Fruit fly (Drosophila melanogaster) whole organism, embryonic: ENCODE results near the gene CG33770.

ENCODE experiments used
- Atf3 ChIP-seq: fragments of 200-800 bp; sonication (Bioruptor generic); optimal IDR thresholded peaks from 3 replicates; lab custom pipeline; 2016; ENCODE audit warnings: missing biosample characterization, missing genetic modification characterization
- CG12155 ChIP-seq: fragments of 200-800 bp; sonication (Bioruptor generic); optimal IDR thresholded peaks from 3 replicates; lab custom pipeline; 2016; ENCODE audit warnings: missing biosample characterization, missing genetic modification characterization
- CG12219 ChIP-seq: fragments of 200-800 bp; sonication (Bioruptor generic); optimal IDR thresholded peaks from 3 replicates; lab custom pipeline; 2018; ENCODE audit warnings: missing biosample characterization, mild to moderate bottlenecking, missing genetic modification characterization
- CG12769 ChIP-seq: fragments of 200-800 bp; sonication (Bioruptor generic); optimal IDR thresholded peaks from 2 replicates; lab custom pipeline; 2019; ENCODE audit warnings: missing biosample characterization, mild to moderate bottlenecking, missing genetic modification characterization, moderate library complexity
- CG14965 ChIP-seq: fragments of 200-800 bp; sonication (Bioruptor generic); optimal IDR thresholded peaks from 2 replicates; lab custom pipeline; 2016; ENCODE audit warnings: missing biosample characterization, missing genetic modification characterization, borderline replicate concordance
- CG2129 ChIP-seq: fragments of 200-800 bp; sonication (Bioruptor generic); IDR thresholded peaks from 2 replicates; pipeline ENCODE4 v1.3.6; 2022; ENCODE audit warnings: missing biosample characterization, missing genetic modification characterization; ENCODE audit not compliant: partially characterized antibody
- CG31388 ChIP-seq: fragments of 200-800 bp; sonication (Bioruptor generic); optimal IDR thresholded peaks from 2 replicates; lab custom pipeline; 2016; ENCODE audit warnings: missing biosample characterization, missing genetic modification characterization
- CG4360 ChIP-seq: fragments of 200-800 bp; sonication (Bioruptor generic); IDR thresholded peaks from 2 replicates; pipeline ENCODE4 v1.3.6; 2022; ENCODE audit warnings: missing biosample characterization, missing genetic modification characterization
- CG4424 ChIP-seq: fragments of 200-800 bp; sonication (Bioruptor generic); optimal IDR thresholded peaks from 3 replicates; lab custom pipeline; 2016; ENCODE audit warnings: missing biosample characterization, missing genetic modification characterization
- CG5180 ChIP-seq: fragments of 200-800 bp; sonication (Bioruptor generic); optimal IDR thresholded peaks from 3 replicates; lab custom pipeline; 2017; ENCODE audit warnings: missing biosample characterization, missing genetic modification characterization, mild to moderate bottlenecking, moderate library complexity, missing genetic modification reagents
- CG5245 ChIP-seq: fragments of 200-800 bp; sonication (Bioruptor generic); optimal IDR thresholded peaks from 3 replicates; lab custom pipeline; 2016; ENCODE audit warnings: missing biosample characterization, missing genetic modification characterization
- CG8359 ChIP-seq: fragments of 200-800 bp; sonication (Bioruptor generic); optimal IDR thresholded peaks from 2 replicates; lab custom pipeline; 2017; ENCODE audit warnings: missing biosample characterization, mild to moderate bottlenecking, missing genetic modification characterization, borderline replicate concordance
- Elba2 ChIP-seq: fragments of 200-800 bp; sonication (Bioruptor generic); optimal IDR thresholded peaks from 3 replicates; lab custom pipeline; 2016; ENCODE audit warnings: missing biosample characterization, missing genetic modification characterization
- Gsc ChIP-seq: fragments of 200-800 bp; sonication (Bioruptor generic); IDR thresholded peaks from 2 replicates; pipeline ENCODE4 v1.3.6; 2022; ENCODE audit warnings: missing biosample characterization, missing genetic modification characterization
- NC2α ChIP-seq: fragments of 200-800 bp; sonication (Bioruptor generic); optimal IDR thresholded peaks from 2 replicates; lab custom pipeline; 2016; ENCODE audit warnings: missing biosample characterization, missing genetic modification characterization
- Nf-YB ChIP-seq: fragments of 200-800 bp; sonication (Bioruptor generic); optimal IDR thresholded peaks from 3 replicates; lab custom pipeline; 2019; ENCODE audit warnings: missing biosample characterization, mild to moderate bottlenecking, missing genetic modification characterization, moderate library complexity
- Nf-YC ChIP-seq: fragments of 200-800 bp; optimal IDR thresholded peaks from 3 replicates; lab custom pipeline; 2019; ENCODE audit warnings: missing biosample characterization, mild to moderate bottlenecking, missing genetic modification characterization, moderate library complexity
- Side ChIP-seq: fragments of 200-800 bp; sonication (Bioruptor generic); optimal IDR thresholded peaks from 2 replicates; lab custom pipeline; 2016; ENCODE audit warnings: missing biosample characterization, missing genetic modification characterization
- Sry-δ ChIP-seq: fragments of 200-800 bp; sonication (Bioruptor generic); optimal IDR thresholded peaks from 2 replicates; lab custom pipeline; 2016; ENCODE audit warnings: missing biosample characterization, missing genetic modification characterization
- Stat92E ChIP-seq, 3 experiments: fragments of >200 bp in 2 of 3; fragments of 200-800 bp in 1 of 3; sonication (Bioruptor generic) in 1 of 3; optimal IDR thresholded peaks; 2 replicates each; lab custom pipeline; 2017 to 2019; ENCODE audit warnings: missing biosample characterization in 3 of 3, missing genetic modification characterization in 3 of 3, mild to moderate bottlenecking in 1 of 3, moderate library complexity in 1 of 3
- Trl ChIP-seq, 3 experiments: fragments of >200 bp in 2 of 3; fragments of 200-800 bp in 1 of 3; sonication (Bioruptor generic) in 1 of 3; optimal IDR thresholded peaks; 2 replicates in 1 of 3; 3 replicates in 2 of 3; lab custom pipeline; 2016 to 2017; ENCODE audit warnings: missing biosample characterization in 1 of 3, missing genetic modification characterization in 1 of 3
- Usf ChIP-seq: fragments of 200-800 bp; sonication (Bioruptor generic); optimal IDR thresholded peaks from 2 replicates; lab custom pipeline; 2017; ENCODE audit warnings: missing genotype, missing biosample characterization, missing genetic modification characterization
- ab ChIP-seq: fragments of 200-800 bp; sonication (Bioruptor generic); optimal IDR thresholded peaks from 2 replicates; lab custom pipeline; 2016; ENCODE audit warnings: missing biosample characterization, missing genetic modification characterization
- bigmax ChIP-seq: fragments of 200-800 bp; sonication (Bioruptor generic); optimal IDR thresholded peaks from 2 replicates; lab custom pipeline; 2018; ENCODE audit warnings: missing biosample characterization, mild to moderate bottlenecking, missing genetic modification characterization
- cas ChIP-seq: fragments of 200-800 bp; sonication (Bioruptor generic); IDR thresholded peaks from 2 replicates; pipeline ENCODE4 v1.3.6; 2022; ENCODE audit warnings: missing biosample characterization, missing genetic modification characterization
- cg ChIP-seq: fragments of 200-800 bp; sonication (Bioruptor generic); optimal IDR thresholded peaks from 3 replicates; lab custom pipeline; 2019; ENCODE audit warnings: missing biosample characterization, mild to moderate bottlenecking, missing genetic modification characterization, moderate library complexity
- ci ChIP-seq: fragments of 200-800 bp; sonication (Bioruptor generic); IDR thresholded peaks from 3 replicates; pipeline ENCODE4 v1.3.6; 2022; ENCODE audit warnings: missing biosample characterization, missing genetic modification characterization
- emc ChIP-seq: fragments of 200-800 bp; sonication (Bioruptor generic); optimal IDR thresholded peaks from 2 replicates; lab custom pipeline; 2016; ENCODE audit warnings: missing biosample characterization, missing genetic modification characterization
- ewg ChIP-seq: fragments of 200-800 bp; sonication (Bioruptor generic); optimal IDR thresholded peaks from 3 replicates; lab custom pipeline; 2017; ENCODE audit warnings: mild to moderate bottlenecking, missing biosample characterization, missing genetic modification reagents, missing genetic modification characterization
- fru ChIP-seq: fragments of >200 bp; optimal IDR thresholded peaks from 2 replicates; lab custom pipeline; 2017
- gcm2 ChIP-seq: fragments of 200-800 bp; sonication (Bioruptor generic); optimal IDR thresholded peaks from 2 replicates; lab custom pipeline; 2016; ENCODE audit warnings: missing biosample characterization, missing genetic modification characterization
- grn ChIP-seq: fragments of 200-800 bp; sonication (Bioruptor generic); optimal IDR thresholded peaks from 3 replicates; lab custom pipeline; 2017; ENCODE audit warnings: missing biosample characterization, missing genetic modification characterization
- nerfin-1 ChIP-seq: fragments of 200-800 bp; sonication (Bioruptor generic); optimal IDR thresholded peaks from 3 replicates; lab custom pipeline; 2019; ENCODE audit warnings: missing biosample characterization, mild to moderate bottlenecking, missing genetic modification characterization, moderate library complexity
- pzg ChIP-seq: fragments of 200-800 bp; sonication (Bioruptor generic); optimal IDR thresholded peaks from 3 replicates; lab custom pipeline; 2018; ENCODE audit warnings: missing biosample characterization, mild to moderate bottlenecking, missing genetic modification characterization, moderate library complexity
- scrt ChIP-seq: fragments of 200-800 bp; sonication (Bioruptor generic); optimal IDR thresholded peaks from 2 replicates; lab custom pipeline; 2018; ENCODE audit warnings: missing biosample characterization, mild to moderate bottlenecking, missing genetic modification characterization, moderate library complexity
- sob ChIP-seq: fragments of 200-800 bp; sonication (Bioruptor generic); IDR thresholded peaks from 2 replicates; pipeline ENCODE4 v1.3.6; 2022; ENCODE audit warnings: missing biosample characterization, missing genetic modification characterization
- tll ChIP-seq, 2 experiments: fragments of 200-800 bp in 1 of 2; fragments of >200 bp in 1 of 2; sonication (Bioruptor generic) in 1 of 2; optimal IDR thresholded peaks; 2 replicates each; lab custom pipeline; 2017 to 2019; ENCODE audit warnings: missing biosample characterization in 2 of 2, missing genetic modification characterization in 2 of 2, mild to moderate bottlenecking in 1 of 2, moderate library complexity in 1 of 2
- trem ChIP-seq: fragments of 200-800 bp; optimal IDR thresholded peaks from 3 replicates; lab custom pipeline; 2019; ENCODE audit warnings: missing biosample characterization, mild to moderate bottlenecking, missing genetic modification characterization, moderate library complexity
- usp ChIP-seq: fragments of >200 bp; optimal IDR thresholded peaks from 2 replicates; lab custom pipeline; 2017; ENCODE audit warnings: missing biosample characterization, missing genetic modification characterization
- vnd ChIP-seq: fragments of 200-800 bp; sonication (Bioruptor generic); IDR thresholded peaks from 3 replicates; pipeline ENCODE4 v1.3.6; 2022; ENCODE audit warnings: missing biosample characterization, missing genetic modification characterization; ENCODE audit not compliant: partially characterized antibody

CG33770 gene

dm6 chr3L:22642276-22642900 lies 6.1 kb upstream of the CG33770 start:
- TF ChIP-seq Stat92E (GFP tag; optimal IDR thresholded peaks at IDR 0.05; lab: Kevin White, UChicago) (no peak), Nf-YB (GFP tag; lab: Kevin White, UChicago) (peak; percentile 94), ewg (GFP tag; lab: Kevin White, UChicago) (peak; percentile 70), Nf-YC (tag; lab: Kevin White, UChicago) (peak; percentile 95), tll (GFP tag; optimal IDR thresholded peaks at IDR 0.05; lab: Kevin White, UChicago) (peak in 1 of 2 experiments; percentile 41), scrt (GFP tag; lab: Kevin White, UChicago) (peak; percentile 38), Trl (optimal IDR thresholded peaks at IDR 0.05; lab: Kevin White, UChicago) (peak in 1 of 2 experiments; percentile 11), Trl (GFP tag; optimal IDR thresholded peaks at IDR 0.05; lab: Kevin White, UChicago) (no peak), nerfin-1 (tag; lab: Kevin White, UChicago) (peak; percentile 91), cas (no peak), Elba2 (GFP tag; lab: Kevin White, UChicago) (no peak), CG4360 (0 out of 2 replicates have a peak, but pooled peaks have one; percentile 29), ci (no peak), fru (no peak), CG5180 (GFP tag; lab: Kevin White, UChicago) (peak; percentile 7), vnd (GFP tag; lab: Robert Waterston, UW) (no peak), cg (GFP tag; lab: Kevin White, UChicago) (peak; percentile 51), CG2129 (GFP tag; lab: Robert Waterston, UW) (no peak)

- TF ChIP-seq CG12219 (GFP tag; lab: Kevin White, UChicago), result no peak
- TF ChIP-seq sob (GFP tag; lab: Robert Waterston, UW), result no peak
- TF ChIP-seq gcm2 (GFP tag; lab: Kevin White, UChicago), result no peak
- no peak for TF ChIP-seq Usf (GFP tag; lab: Kevin White, UChicago)
- TF ChIP-seq Side (GFP tag; lab: Kevin White, UChicago), result no peak
- no peak for TF ChIP-seq CG14965 (GFP tag; lab: Kevin White, UChicago)
- TF ChIP-seq tll (GFP tag; optimal IDR thresholded peaks at IDR 0.05; lab: Kevin White, UChicago), result no peak
- no peak for TF ChIP-seq CG31388 (GFP tag; lab: Kevin White, UChicago)
- no peak for TF ChIP-seq bigmax (GFP tag; lab: Kevin White, UChicago)
- TF ChIP-seq ab, result no peak
- no peak for TF ChIP-seq CG12155
- TF ChIP-seq CG8359, result no peak
- no peak for TF ChIP-seq Gsc
- TF ChIP-seq NC2α (GFP tag; lab: Kevin White, UChicago), result no peak
- TF ChIP-seq CG5245 (GFP tag; lab: Kevin White, UChicago), result no peak
- no peak for TF ChIP-seq Sry-δ (GFP tag; lab: Kevin White, UChicago)
- TF ChIP-seq CG12769 (tag; lab: Kevin White, UChicago), result no peak
- TF ChIP-seq trem, result no peak
- no peak for TF ChIP-seq usp
Observed at dm6 chr3L:22645327-22645726, 3.1 kb upstream of the CG33770 start, which contains the start of gene CG33766. Gene CG33766 (plus strand): TSS chr3L:22645627.

dm6 chr3L:22646007-22646406 lies 2.5 kb upstream of the CG33770 start, which contains the start of gene CG33767:
Gene CG33767 (plus strand): TSS chr3L:22646307.
- TF ChIP-seq CG4424 (GFP tag; lab: Kevin White, UChicago) (no peak), emc (GFP tag; lab: Kevin White, UChicago) (no peak), grn (GFP tag; lab: Kevin White, UChicago) (no peak), CG8359 (no peak), pzg (no peak), Atf3 (GFP tag; lab: Kevin White, UChicago) (no peak)
